Fruit fly (Drosophila melanogaster): ENCODE measurements around the gene Dnali1.

Dnali1 gene

DNA sequence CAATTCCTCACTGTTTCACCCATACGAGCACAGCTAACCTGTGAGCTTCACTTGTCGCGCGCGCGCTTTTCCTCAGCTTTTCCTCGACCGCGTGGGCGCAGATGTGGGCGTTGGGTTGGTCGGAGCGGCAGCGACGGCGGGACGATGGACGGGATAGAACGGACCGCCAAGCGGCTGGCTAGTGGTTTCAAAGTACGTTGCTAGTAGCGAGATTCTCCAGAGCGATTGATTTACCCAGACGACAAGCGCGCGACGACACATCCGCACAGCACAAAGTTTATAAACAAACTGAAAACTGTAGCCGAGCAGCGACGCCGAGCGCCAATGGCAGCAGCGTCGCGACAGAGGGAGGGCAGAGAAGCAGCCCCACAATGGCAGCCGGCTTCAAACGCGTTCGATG, 23.9 kb downstream of the Dnali1 start, which contains the start of gene CG6959 (continued):
- TF ChIP-seq CG6791 (GFP tag; IDR thresholded peaks at IDR 0.05; ENCODE audit: partially characterized antibody) (0 out of 3 replicates have a peak, but pooled peaks have one; percentile 21), CG10431 (GFP tag; optimal IDR thresholded peaks at IDR 0.05) (no peak), chm (GFP tag; IDR thresholded peaks at IDR 0.05) (peak; percentile 24), da (GFP tag; optimal IDR thresholded peaks at IDR 0.05) (no peak), her (GFP tag; optimal IDR thresholded peaks at IDR 0.05) (no peak), inv (GFP tag; IDR thresholded peaks at IDR 0.05; ENCODE audit: partially characterized antibody) (no peak), dan (GFP tag; IDR thresholded peaks at IDR 0.05) (no peak), bab2 (GFP tag; optimal IDR thresholded peaks at IDR 0.05) (no peak), CG33213 (GFP tag; optimal IDR thresholded peaks at IDR 0.05) (no peak), CG10979 (tag; optimal IDR thresholded peaks at IDR 0.05) (no peak), ato (GFP tag; IDR thresholded peaks at IDR 0.05; ENCODE audit: partially characterized antibody) (peak; percentile 57), Fer3 (tag; optimal IDR thresholded peaks at IDR 0.05) (no peak), btn (GFP tag; optimal IDR thresholded peaks at IDR 0.05) (peak; percentile 11), croc (GFP tag; conservative IDR thresholded peaks at IDR 0.05) (no peak), CG6765 (GFP tag; optimal IDR thresholded peaks at IDR 0.05) (peak; percentile 30), tin (GFP tag; optimal IDR thresholded peaks at IDR 0.05) (no peak), CG10565 (GFP tag; optimal IDR thresholded peaks at IDR 0.05) (no peak), nerfin-1 (tag; optimal IDR thresholded peaks at IDR 0.05) (no peak), trh (GFP tag; optimal IDR thresholded peaks at IDR 0.05) (no peak), Lpt (GFP tag; optimal IDR thresholded peaks at IDR 0.05) (no peak), Mrtf (GFP tag; IDR thresholded peaks at IDR 0.05) (no peak), Drgx (GFP tag; IDR thresholded peaks at IDR 0.05) (peak; percentile 63), unpg (GFP tag; optimal IDR thresholded peaks at IDR 0.05) (no peak), CG15479 (GFP tag; optimal IDR thresholded peaks at IDR 0.05) (no peak), kah (GFP tag; optimal IDR thresholded peaks at IDR 0.05) (no peak), CG7372 (GFP tag; IDR thresholded peaks at IDR 0.05) (no peak), CG8359 (GFP tag; optimal IDR thresholded peaks at IDR 0.05; ENCODE audit: borderline replicate concordance) (peak; percentile 25), rib (GFP tag; IDR thresholded peaks at IDR 0.05) (0 out of 2 replicates have a peak, but pooled peaks have one; percentile 18), h (optimal IDR thresholded peaks at IDR 0.05) (no peak), H2.0 (GFP tag; IDR thresholded peaks at IDR 0.05) (no peak), E2f2 (GFP tag; IDR thresholded peaks at IDR 0.05) (no peak), vnd (GFP tag; IDR thresholded peaks at IDR 0.05; ENCODE audit: partially characterized antibody) (no peak), CG7963 (GFP tag; IDR thresholded peaks at IDR 0.05; ENCODE audit: partially characterized antibody) (no peak), CG12391 (tag; optimal IDR thresholded peaks at IDR 0.05) (no peak), CG4404 (GFP tag; IDR thresholded peaks at IDR 0.05) (no peak), CG14441 (GFP tag; IDR thresholded peaks at IDR 0.05) (no peak; the same call in 1 of the 2 replicates), B-H2 (GFP tag; optimal IDR thresholded peaks at IDR 0.05) (no peak), knrl (GFP tag; IDR thresholded peaks at IDR 0.05; ENCODE audit: partially characterized antibody) (0 out of 3 replicates have a peak, but pooled peaks have one; percentile 12), onecut (GFP tag; IDR thresholded peaks at IDR 0.05) (no peak), Stat92E (GFP tag; optimal IDR thresholded peaks at IDR 0.05) (no peak), CG10462 (GFP tag; optimal IDR thresholded peaks at IDR 0.05) (no peak), pho (GFP tag; optimal IDR thresholded peaks at IDR 0.05) (peak; percentile 16), CG2129 (GFP tag; IDR thresholded peaks at IDR 0.05; ENCODE audit: partially characterized antibody) (no peak), sens-2 (GFP tag; IDR thresholded peaks at IDR 0.05) (no peak), CG32532 (GFP tag; IDR thresholded peaks at IDR 0.05) (0 out of 2 replicates have a peak, but pooled peaks have one; percentile 35), Opbp (GFP tag; IDR thresholded peaks at IDR 0.05; ENCODE audit: partially characterized antibody) (peak; percentile 47; the same call in 1 of the 3 replicates), CG14710 (tag; optimal IDR thresholded peaks at IDR 0.05) (no peak), CHES-1-like (GFP tag; optimal IDR thresholded peaks at IDR 0.05) (peak; percentile 41), Sox102F (GFP tag; optimal IDR thresholded peaks at IDR 0.05) (no peak), Fer1 (GFP tag; optimal IDR thresholded peaks at IDR 0.05) (no peak), CG12155 (GFP tag; optimal IDR thresholded peaks at IDR 0.05) (no peak)

Data from whole organism, embryonic.